Fruit fly (Drosophila melanogaster): Measurements from ENCODE around the gene Atg3.

Atg3 gene

dm6 chr3L:18768788-18769707 is 20.6 kb downstream of the Atg3 start (continued):
- TF ChIP-seq CG32532 (GFP tag; IDR thresholded peaks at IDR 0.05) (peak; percentile 13; the same call in 1 of the 2 replicates), gt (GFP tag; IDR thresholded peaks at IDR 0.05) (no peak), br (optimal IDR thresholded peaks at IDR 0.05) (no peak), org-1 (GFP tag; optimal IDR thresholded peaks at IDR 0.05) (peak; percentile 76), CG16863 (GFP tag; optimal IDR thresholded peaks at IDR 0.05) (peak; percentile 38), Dll (GFP tag; IDR thresholded peaks at IDR 0.05; ENCODE audit: partially characterized antibody) (no peak), CG2712 (tag; optimal IDR thresholded peaks at IDR 0.05) (peak; percentile 66), CG10565 (GFP tag; optimal IDR thresholded peaks at IDR 0.05) (no peak), dmrt11E (tag; optimal IDR thresholded peaks at IDR 0.05) (no peak), CG11723 (GFP tag; optimal IDR thresholded peaks at IDR 0.05) (peak; percentile 42), caup (GFP tag; optimal IDR thresholded peaks at IDR 0.05; ENCODE audit: severe bottlenecking) (peak; percentile 46), exex (tag; optimal IDR thresholded peaks at IDR 0.05) (peak; percentile 26), gsb-n (tag; optimal IDR thresholded peaks at IDR 0.05) (peak; percentile 1), schlank (tag; optimal IDR thresholded peaks at IDR 0.05) (no peak), CG7928 (GFP tag; optimal IDR thresholded peaks at IDR 0.05) (peak; percentile 10), CG3995 (GFP tag; optimal IDR thresholded peaks at IDR 0.05) (no peak), CG2129 (GFP tag; IDR thresholded peaks at IDR 0.05; ENCODE audit: partially characterized antibody) (no peak), Hr78 (GFP tag; optimal IDR thresholded peaks at IDR 0.05) (peak in 1 of 2 experiments; percentile 48), chn (GFP tag; optimal IDR thresholded peaks at IDR 0.05) (peak; percentile 47), Xrp1 (GFP tag; IDR thresholded peaks at IDR 0.05) (no peak; the same call in 1 of the 2 replicates), toy (GFP tag; IDR thresholded peaks at IDR 0.05) (no peak), CG13123 (GFP tag; optimal IDR thresholded peaks at IDR 0.05) (no peak), chinmo (GFP tag; IDR thresholded peaks at IDR 0.05; ENCODE audit: partially characterized antibody) (peak; percentile 90), Mad (GFP tag; optimal IDR thresholded peaks at IDR 0.05) (peak; percentile 54), Chrac-16 (GFP tag; optimal IDR thresholded peaks at IDR 0.05) (no peak), emc (GFP tag; optimal IDR thresholded peaks at IDR 0.05) (no peak), sima (GFP tag; optimal IDR thresholded peaks at IDR 0.05) (no peak), gsb (GFP tag; IDR thresholded peaks at IDR 0.05) (peak; percentile 49; the same call in 1 of the 2 replicates), bab2 (GFP tag; optimal IDR thresholded peaks at IDR 0.05) (peak; percentile 61), hb (GFP tag; IDR thresholded peaks at IDR 0.05; ENCODE audit: partially characterized antibody) (no peak), z (GFP tag; IDR thresholded peaks at IDR 0.05) (0 out of 3 replicates have a peak, but pooled peaks have one; percentile 5), CG8478 (optimal IDR thresholded peaks at IDR 0.05) (no peak), CG4360 (GFP tag; IDR thresholded peaks at IDR 0.05) (0 out of 2 replicates have a peak, but pooled peaks have one; percentile 6), pita (GFP tag; optimal IDR thresholded peaks at IDR 0.05) (no peak), tgo (GFP tag; IDR thresholded peaks at IDR 0.05) (peak; percentile 86), Hmx (GFP tag; optimal IDR thresholded peaks at IDR 0.05) (no peak), ase (GFP tag; IDR thresholded peaks at IDR 0.05) (0 out of 3 replicates have a peak, but pooled peaks have one; percentile 32), eve (GFP tag; optimal IDR thresholded peaks at IDR 0.05) (peak in 1 of 2 experiments; percentile 88), mld (GFP tag; IDR thresholded peaks at IDR 0.05; ENCODE audit: partially characterized antibody) (no peak), chm (GFP tag; IDR thresholded peaks at IDR 0.05) (no peak), CG32767 (GFP tag; IDR thresholded peaks at IDR 0.05) (peak; percentile 67; the same call in 1 of the 2 replicates), tll (GFP tag; optimal IDR thresholded peaks at IDR 0.05) (no peak), Awh (GFP tag; IDR thresholded peaks at IDR 0.05) (peak; percentile 44; the same call in 1 of the 2 replicates), Doc2 (GFP tag; IDR thresholded peaks at IDR 0.05) (no peak), CG15073 (GFP tag; optimal IDR thresholded peaks at IDR 0.05) (no peak), Eip74EF (GFP tag; optimal IDR thresholded peaks at IDR 0.05) (peak in 1 of 2 experiments; percentile 56), HLH54F (GFP tag; optimal IDR thresholded peaks at IDR 0.05) (peak; percentile 30), CG7745 (tag; optimal IDR thresholded peaks at IDR 0.05) (no peak)

All from whole organism, embryonic.